Worm (Caenorhabditis elegans) whole organism, L4/young adult: ENCODE measurements around the gene mdt-1.2.
A peak's percentile ranks its signal among the peaks of the same experiment; 100 is the strongest.
"Not testable (repeated sequence)": the region's sequence is repeated elsewhere in the genome, so short reads cannot be mapped to it uniquely, and the experiment has no call there.

Experiments used
- W03F9.2 ChIP-seq: fragments of 150-350 bp; optimal IDR thresholded peaks from 2 replicates; lab custom pipeline; 2014; ENCODE audit warnings: missing biosample characterization, missing genetic modification characterization
- dao-5 ChIP-seq: sonication (generic microtip); optimal IDR thresholded peaks from 2 replicates; lab custom pipeline; 2016; ENCODE audit warnings: missing genotype, missing genetic modification characterization, moderate library complexity, missing compliant biosample characterization
- him-1 ChIP-seq: sonication (generic microtip); optimal IDR thresholded peaks from 2 replicates; lab custom pipeline; 2016; ENCODE audit warnings: missing genotype, missing genetic modification reagents, missing genetic modification characterization, missing compliant biosample characterization

mdt-1.2 gene

DNA sequence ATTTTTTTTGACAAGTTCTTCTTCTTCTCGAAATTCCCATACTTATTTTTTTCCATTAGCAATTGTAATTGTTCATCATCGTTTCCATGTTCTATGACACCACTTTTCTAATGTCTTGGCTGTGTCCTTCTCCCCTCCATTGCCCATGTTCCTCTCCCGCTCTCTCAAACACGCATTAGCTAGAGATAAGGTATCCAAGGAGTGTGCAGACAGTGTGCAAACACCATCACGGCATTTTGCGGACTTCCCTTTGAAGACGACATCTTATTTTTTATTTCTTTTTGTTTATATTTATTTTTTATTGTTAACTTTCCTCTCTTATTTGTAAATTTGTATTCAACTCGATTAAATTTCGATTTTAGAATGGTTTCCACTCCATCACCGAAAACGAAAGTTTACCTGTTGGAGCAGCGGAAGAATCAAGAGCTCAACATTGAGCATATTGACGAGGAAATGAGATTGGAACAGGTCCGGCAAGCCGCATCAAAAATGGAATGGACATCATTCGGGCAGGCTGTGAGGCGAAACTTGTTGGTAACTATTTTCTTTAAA lies at the start of gene mdt-1.2:
Gene mdt-1.2, plus strand, starts transcription at position 363 of the 552 bp plus-strand sequence.
- no peak for TF ChIP-seq W03F9.2 (tag; lab: Kevin White, UChicago)
- peak; percentile 13 for TF ChIP-seq him-1
- TF ChIP-seq dao-5 (tag; lab: Kevin White, UChicago), result peak; percentile 21

- no peak for TF ChIP-seq W03F9.2 (tag; lab: Kevin White, UChicago)
These were observed 43.7 kb upstream of the mdt-1.2 start, which contains the start of gene lido-4 for ce11 chrX:17107670-17108069. TSS of gene lido-4 (minus strand) at chrX:17107770.

DNA sequence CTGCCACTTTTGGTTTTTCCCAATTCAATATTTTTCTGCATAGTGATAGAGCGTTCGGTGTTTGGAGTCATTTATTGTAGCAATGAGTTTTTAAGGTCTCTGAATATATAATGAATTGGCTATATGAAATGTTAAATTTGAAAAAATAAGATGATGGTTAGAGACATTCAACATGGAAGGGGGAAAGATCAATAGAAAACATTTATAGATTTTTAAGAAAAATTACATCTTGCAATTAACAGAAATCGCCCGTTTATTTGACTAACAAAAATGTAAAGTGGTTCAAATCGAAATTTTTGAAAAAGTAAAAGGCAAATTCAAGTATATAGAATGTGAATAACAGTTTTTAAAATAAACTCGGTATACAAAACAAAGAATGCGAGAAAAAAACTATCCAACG lies 40.8 kb upstream of the mdt-1.2 start, which contains the start of gene lido-5:
Gene lido-5, minus strand, starts transcription at position 101 of the 400 bp plus-strand sequence.
- no peak for TF ChIP-seq dao-5 (tag; lab: Kevin White, UChicago)
- no peak for TF ChIP-seq W03F9.2 (tag; lab: Kevin White, UChicago)
- TF ChIP-seq him-1, result no peak

DNA sequence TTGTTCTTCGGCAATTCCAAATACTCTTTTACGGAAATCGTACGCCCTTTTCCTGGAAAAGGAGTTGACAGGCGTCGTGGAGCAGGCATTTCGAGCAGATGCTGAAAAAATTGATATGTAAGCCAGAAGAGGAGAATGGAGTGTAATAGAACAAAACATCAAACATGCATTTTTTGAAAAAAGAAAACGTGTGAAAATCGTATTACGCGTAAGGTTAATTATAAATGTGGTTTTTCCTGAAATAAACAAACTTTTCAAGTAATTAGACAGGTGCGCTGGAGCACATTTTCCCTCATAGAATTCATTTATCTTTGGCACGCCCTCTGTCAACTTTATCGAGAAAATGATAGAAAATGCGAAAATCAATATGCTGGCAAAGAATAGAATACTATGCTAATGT lies 36.2 kb upstream of the mdt-1.2 start, which contains the start of gene lido-6:
Gene lido-6, minus strand, starts transcription at position 101 of the 400 bp plus-strand sequence.
- TF ChIP-seq dao-5 (tag; lab: Kevin White, UChicago) (no peak), W03F9.2 (tag; lab: Kevin White, UChicago) (no peak), him-1 (no peak)

ce11 chrX:17117359-17117758 lies 34.0 kb upstream of the mdt-1.2 start, which contains the start of gene K09E3.2:
TSS of gene K09E3.2 (plus strand) at chrX:17117659.
- not testable (repeated sequence) for TF ChIP-seq him-1; dao-5 (tag; lab: Kevin White, UChicago); W03F9.2 (tag; lab: Kevin White, UChicago)

DNA sequence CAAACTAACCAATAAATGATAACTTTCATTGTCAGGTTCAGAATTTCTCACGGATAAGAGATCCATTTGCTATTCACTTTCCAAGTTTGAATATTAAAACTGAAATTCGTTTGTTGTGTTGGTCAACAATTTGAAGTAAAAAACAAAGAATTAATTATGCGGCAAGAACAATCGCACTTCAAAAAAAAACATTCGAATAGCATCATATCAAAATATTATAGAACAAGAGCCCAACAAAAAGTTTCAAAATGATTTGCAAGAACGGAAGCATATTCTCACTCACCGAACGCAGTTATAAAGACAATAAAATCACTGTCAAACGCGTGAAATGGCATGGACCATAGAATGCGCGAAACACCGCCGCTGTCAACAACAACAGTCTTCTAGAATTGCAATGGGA lies 16.9 kb upstream of the mdt-1.2 start, which contains the start of gene K09E3.7:
Gene K09E3.7, minus strand, starts transcription at position 101 of the 400 bp plus-strand sequence.
- TF ChIP-seq W03F9.2 (tag; lab: Kevin White, UChicago) (no peak), dao-5 (tag; lab: Kevin White, UChicago) (no peak), him-1 (no peak)

- TF ChIP-seq dao-5 (tag; lab: Kevin White, UChicago), result no peak
- TF ChIP-seq him-1, result no peak
- no peak for TF ChIP-seq W03F9.2 (tag; lab: Kevin White, UChicago)
These were observed 15.6 kb upstream of the mdt-1.2 start for ce11 chrX:17135704-17136103.

ce11 chrX:17138060-17138557 lies 13.2 kb upstream of the mdt-1.2 start, which contains the start of gene cnp-3:
TSS of gene cnp-3 (minus strand) at chrX:17138110.
- TF ChIP-seq W03F9.2 (tag; lab: Kevin White, UChicago) (no peak), dao-5 (tag; lab: Kevin White, UChicago) (no peak), him-1 (no peak)

DNA sequence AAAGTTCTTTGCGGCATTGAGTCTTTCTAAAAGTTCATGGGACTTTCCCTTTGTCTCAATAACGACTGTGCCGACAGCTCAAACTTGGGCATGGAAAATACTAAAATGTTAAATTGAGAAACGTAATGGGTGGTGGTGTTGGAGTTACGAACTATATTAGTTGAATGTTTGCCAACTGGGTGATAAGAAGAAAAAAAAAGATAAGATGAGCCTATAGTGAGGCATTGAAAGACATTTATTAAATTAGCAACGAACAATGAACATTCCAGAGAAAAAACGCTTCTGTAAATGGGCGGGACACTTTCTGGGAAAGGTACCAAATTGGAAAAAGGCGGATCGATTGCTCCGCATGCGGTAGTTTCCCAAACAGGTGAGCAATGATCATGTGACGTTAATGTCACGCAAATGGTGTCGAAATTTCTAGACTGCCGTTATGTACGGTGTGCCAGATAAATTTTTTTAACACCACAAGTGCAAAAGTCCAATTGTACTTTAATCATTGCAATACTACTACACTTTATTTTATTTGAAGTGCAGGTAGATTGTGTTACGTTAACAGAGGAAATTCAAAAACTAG lies 12.0 kb upstream of the mdt-1.2 start:
- no peak for TF ChIP-seq dao-5 (tag; lab: Kevin White, UChicago)
- TF ChIP-seq W03F9.2 (tag; lab: Kevin White, UChicago), result no peak
- no peak for TF ChIP-seq him-1

DNA sequence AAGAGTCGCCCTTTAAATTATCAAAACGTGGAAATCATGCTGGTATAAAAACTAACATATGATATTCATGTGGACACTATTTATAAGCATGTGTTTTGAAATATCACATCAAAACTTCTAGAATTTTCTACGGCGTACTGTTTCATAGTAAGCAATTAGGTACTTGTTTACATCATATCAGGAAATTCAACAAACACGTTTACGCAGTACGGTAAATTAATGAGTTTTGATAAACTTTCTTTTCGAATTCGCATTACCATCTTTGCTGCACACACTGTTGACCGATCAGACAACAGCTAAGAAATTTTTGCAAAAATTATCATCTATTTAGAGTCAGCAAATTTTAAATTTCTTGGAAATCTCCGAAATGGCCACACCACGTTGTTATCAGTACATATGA lies 10.9 kb upstream of the mdt-1.2 start:
- no peak for TF ChIP-seq him-1
- no peak for TF ChIP-seq dao-5 (tag; lab: Kevin White, UChicago)
- no peak for TF ChIP-seq W03F9.2 (tag; lab: Kevin White, UChicago)

- TF ChIP-seq W03F9.2 (tag; lab: Kevin White, UChicago) (no peak), dao-5 (tag; lab: Kevin White, UChicago) (no peak), him-1 (no peak)
These were observed 4.8 kb upstream of the mdt-1.2 start for ce11 chrX:17146545-17146944.

- TF ChIP-seq dao-5 (tag; lab: Kevin White, UChicago) (no peak), W03F9.2 (tag; lab: Kevin White, UChicago) (no peak), him-1 (no peak)
These were observed 1.3 kb upstream of the mdt-1.2 start, which contains the start of gene T23C6.4 for ce11 chrX:17149877-17150490. TSS of gene T23C6.4 (minus strand) at chrX:17149927.

- TF ChIP-seq him-1 (no peak), dao-5 (tag; lab: Kevin White, UChicago) (no peak), W03F9.2 (tag; lab: Kevin White, UChicago) (no peak)
These were observed 5.8 kb downstream of the mdt-1.2 start for ce11 chrX:17157089-17157488.

ce11 chrX:17157868-17158267 lies 6.5 kb downstream of the mdt-1.2 start, which contains the start of gene npr-21:
TSS of gene npr-21 (minus strand) at chrX:17157968.
- TF ChIP-seq him-1 (no peak), dao-5 (tag; lab: Kevin White, UChicago) (no peak), W03F9.2 (tag; lab: Kevin White, UChicago) (no peak)
